Fruit fly (Drosophila melanogaster): Measurements from ENCODE around the gene CG46394.

The CG46394 gene

DNA sequence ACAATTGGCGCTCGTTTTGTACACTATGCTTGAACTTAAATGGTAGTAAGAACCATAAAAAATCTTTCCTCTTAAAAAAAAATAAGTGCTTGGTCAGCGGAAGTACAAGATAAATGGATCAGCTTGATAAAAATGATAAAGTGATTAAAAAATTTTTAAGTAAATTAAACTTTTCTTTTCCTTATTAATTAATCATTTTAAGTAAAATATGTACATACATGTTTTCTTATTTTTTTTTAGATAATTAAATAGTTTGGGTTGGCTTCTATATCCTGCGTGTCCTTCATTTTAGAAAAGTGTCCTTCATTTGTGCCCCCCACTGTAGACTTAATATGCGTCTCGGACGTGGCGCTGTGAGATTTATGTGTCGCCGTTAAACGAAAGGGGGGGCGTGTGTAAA is 43.5 kb upstream of the CG46394 start (continued):
- TF ChIP-seq Hmr (GFP tag; optimal IDR thresholded peaks at IDR 0.05) (peak; percentile 64), Xbp1 (GFP tag; optimal IDR thresholded peaks at IDR 0.05) (peak; percentile 0), CG3847 (GFP tag; IDR thresholded peaks at IDR 0.05) (0 out of 2 replicates have a peak, but pooled peaks have one; percentile 13), otp (GFP tag; IDR thresholded peaks at IDR 0.05) (no peak), CG11504 (tag; optimal IDR thresholded peaks at IDR 0.05) (peak; percentile 15), CG8359 (GFP tag; optimal IDR thresholded peaks at IDR 0.05; ENCODE audit: borderline replicate concordance) (no peak), CG12659 (GFP tag; optimal IDR thresholded peaks at IDR 0.05) (peak; percentile 25), fu2 (GFP tag; optimal IDR thresholded peaks at IDR 0.05) (no peak), CG17568 (GFP tag; optimal IDR thresholded peaks at IDR 0.05) (no peak), CG3163 (GFP tag; optimal IDR thresholded peaks at IDR 0.05) (no peak), CG4282 (GFP tag; optimal IDR thresholded peaks at IDR 0.05) (no peak), zf30C (GFP tag; optimal IDR thresholded peaks at IDR 0.05) (no peak), pan (optimal IDR thresholded peaks at IDR 0.05) (no peak), pan (GFP tag; optimal IDR thresholded peaks at IDR 0.05 in 1 of 2, IDR thresholded peaks at IDR 0.05 in 1 of 2) (peak in 1 of 2 experiments; percentile 20), CG7357 (GFP tag; IDR thresholded peaks at IDR 0.05) (no peak), cas (GFP tag; IDR thresholded peaks at IDR 0.05) (no peak), Ssrp (tag; optimal IDR thresholded peaks at IDR 0.05) (no peak), sug (tag; optimal IDR thresholded peaks at IDR 0.05) (no peak), fd3F (GFP tag; optimal IDR thresholded peaks at IDR 0.05) (peak; percentile 31), grn (GFP tag; optimal IDR thresholded peaks at IDR 0.05) (no peak), Dip2 (GFP tag; IDR thresholded peaks at IDR 0.05) (no peak), CG17385 (GFP tag; optimal IDR thresholded peaks at IDR 0.05) (peak; percentile 19), CG10209 (GFP tag; optimal IDR thresholded peaks at IDR 0.05) (peak; percentile 26), phol (tag; optimal IDR thresholded peaks at IDR 0.05) (no peak), CG13775 (GFP tag; optimal IDR thresholded peaks at IDR 0.05) (peak; percentile 46), CG3065 (GFP tag; optimal IDR thresholded peaks at IDR 0.05) (no peak), tap (tag; optimal IDR thresholded peaks at IDR 0.05) (no peak), CG8924 (tag; optimal IDR thresholded peaks at IDR 0.05) (no peak), sisA (GFP tag; IDR thresholded peaks at IDR 0.05) (no peak), wek (GFP tag; optimal IDR thresholded peaks at IDR 0.05) (no peak), CG4360 (GFP tag; IDR thresholded peaks at IDR 0.05) (no peak), CG11085 (GFP tag; IDR thresholded peaks at IDR 0.05) (no peak), croc (GFP tag; conservative IDR thresholded peaks at IDR 0.05) (no peak), Sry-β (GFP tag; optimal IDR thresholded peaks at IDR 0.05) (no peak), PHDP (tag; optimal IDR thresholded peaks at IDR 0.05) (peak; percentile 52), fru (optimal IDR thresholded peaks at IDR 0.05) (no peak), CG13424 (tag; optimal IDR thresholded peaks at IDR 0.05) (no peak), CTCF (GFP tag; optimal IDR thresholded peaks at IDR 0.05) (no peak), lilli (GFP tag; optimal IDR thresholded peaks at IDR 0.05) (peak; percentile 24), CG7839 (tag; optimal IDR thresholded peaks at IDR 0.05) (peak; percentile 57), CG18476 (GFP tag; optimal IDR thresholded peaks at IDR 0.05) (no peak), cato (GFP tag; optimal IDR thresholded peaks at IDR 0.05; ENCODE audit: borderline replicate concordance) (no peak), Kr (GFP tag; optimal IDR thresholded peaks at IDR 0.05) (no peak), Usf (GFP tag; optimal IDR thresholded peaks at IDR 0.05) (no peak), YL-1 (GFP tag; optimal IDR thresholded peaks at IDR 0.05) (no peak), Dbx (GFP tag; IDR thresholded peaks at IDR 0.05) (peak; percentile 49; the same call in 1 of the 3 replicates), CG2202 (tag; optimal IDR thresholded peaks at IDR 0.05) (no peak), CG6791 (GFP tag; IDR thresholded peaks at IDR 0.05; ENCODE audit: partially characterized antibody) (no peak), Taf1 (GFP tag; IDR thresholded peaks at IDR 0.05) (no peak), repo (GFP tag; optimal IDR thresholded peaks at IDR 0.05) (no peak), CG12769 (tag; optimal IDR thresholded peaks at IDR 0.05) (no peak), pnt (GFP tag; optimal IDR thresholded peaks at IDR 0.05) (no peak)

All from whole organism, embryonic.